Worm (Caenorhabditis elegans): ENCODE measurements around the gene eng-1.

- TF ChIP-seq dao-5 (tag; optimal IDR thresholded peaks at IDR 0.05) (no peak), him-1 (tag; optimal IDR thresholded peaks at IDR 0.05) (no peak), W03F9.2 (tag; optimal IDR thresholded peaks at IDR 0.05) (no peak)
Observed at ce11 chrIII:5883517-5883916, 15.2 kb upstream of the eng-1 start.
